Worm (Caenorhabditis elegans) whole organism, L1 larva: ENCODE results near the gene aak-1.

Source experiments
- C04F5.9 ChIP-seq: sonication (generic microtip); optimal IDR thresholded peaks from 2 replicates; lab custom pipeline; 2016; ENCODE audit warnings: missing genetic modification characterization, missing compliant biosample characterization
- C16A3.4 ChIP-seq: fragments of 150-350 bp; optimal IDR thresholded peaks from 2 replicates; lab custom pipeline; 2014; ENCODE audit warnings: missing biosample characterization, missing genetic modification characterization
- F16B12.6 ChIP-seq: fragments of 150-350 bp; optimal IDR thresholded peaks from 2 replicates; lab custom pipeline; 2014; ENCODE audit warnings: missing biosample characterization, missing genetic modification characterization
- Y116A8C.19 ChIP-seq: sonication (generic microtip); optimal IDR thresholded peaks from 2 replicates; lab custom pipeline; 2016; ENCODE audit warnings: missing compliant biosample characterization, missing genetic modification characterization, borderline replicate concordance
- blmp-1 ChIP-seq: fragments of 150-350 bp; optimal IDR thresholded peaks from 2 replicates; lab custom pipeline; 2014; ENCODE audit warnings: missing biosample characterization, missing genetic modification characterization
- ceh-82 ChIP-seq, 3 experiments: fragments of 150-350 bp in 1 of 3; sonication (generic microtip) in 2 of 3; optimal IDR thresholded peaks; 2 replicates each; lab custom pipeline; 2014 to 2017; ENCODE audit warnings: missing biosample characterization in 3 of 3, missing genetic modification characterization in 3 of 3
- ceh-90 ChIP-seq: sonication (generic microtip); optimal IDR thresholded peaks from 2 replicates; lab custom pipeline; 2016; ENCODE audit warnings: missing genetic modification characterization, missing compliant biosample characterization
- ces-1 ChIP-seq: fragments of 150-350 bp; optimal IDR thresholded peaks from 2 replicates; lab custom pipeline; 2014; ENCODE audit warnings: missing biosample characterization, missing genetic modification reagents, missing genetic modification characterization
- dpl-1 ChIP-seq, 3 experiments: fragments of 150-350 bp in 2 of 3; sonication (generic microtip) in 1 of 3; optimal IDR thresholded peaks; 2 replicates each; lab custom pipeline; 2014 to 2017; ENCODE audit warnings: missing biosample characterization in 3 of 3, missing genetic modification characterization in 3 of 3, missing genetic modification reagents in 3 of 3
- dsc-1 ChIP-seq: sonication (generic microtip); optimal IDR thresholded peaks from 2 replicates; lab custom pipeline; 2016; ENCODE audit warnings: mild to moderate bottlenecking, missing genetic modification characterization, missing compliant biosample characterization
- efl-1 ChIP-seq, 4 experiments: fragments of 150-350 bp; optimal IDR thresholded peaks in 3 of 4; peaks in 1 of 4; 1 replicate in 1 of 4; 2 replicates in 3 of 4; lab custom pipeline; 2014; ENCODE audit warnings: missing biosample characterization in 2 of 4, missing genetic modification characterization in 2 of 4, missing genetic modification reagents in 2 of 4
- efl-3 ChIP-seq: fragments of 200-800 bp; sonication (Bioruptor generic); optimal IDR thresholded peaks from 2 replicates; lab custom pipeline; 2018; ENCODE audit warnings: mild to moderate bottlenecking, missing genetic modification characterization, missing compliant biosample characterization
- elt-3 ChIP-seq, 6 experiments: fragments of 150-350 bp in 1 of 6; sonication (generic microtip); optimal IDR thresholded peaks; 2 replicates each; lab custom pipeline; 2017 to 2018; ENCODE audit warnings: missing biosample characterization in 6 of 6, missing genetic modification characterization in 6 of 6, inconsistent platforms in 1 of 6
- fkh-10 ChIP-seq: sonication (generic microtip); optimal IDR thresholded peaks from 2 replicates; lab custom pipeline; 2017; ENCODE audit warnings: missing biosample characterization, missing genetic modification reagents, missing genetic modification characterization
- fkh-4 ChIP-seq: sonication (generic microtip); optimal IDR thresholded peaks from 2 replicates; lab custom pipeline; 2016; ENCODE audit warnings: missing compliant biosample characterization, missing genetic modification characterization, borderline replicate concordance
- isw-1 ChIP-seq: fragments of 200-800 bp; sonication (Bioruptor generic); IDR thresholded peaks from 2 replicates; pipeline ENCODE4 v1.3.6; 2022; ENCODE audit warnings: missing genetic modification characterization, missing compliant biosample characterization
- lin-14 ChIP-seq: fragments of 200-800 bp; sonication (Bioruptor generic); optimal IDR thresholded peaks from 2 replicates; lab custom pipeline; 2018; ENCODE audit warnings: mild to moderate bottlenecking, missing genetic modification characterization, moderate library complexity, missing compliant biosample characterization
- lin-15B ChIP-seq: fragments of 150-350 bp; sonication (generic microtip); optimal IDR thresholded peaks from 3 replicates; lab custom pipeline; 2014; ENCODE audit warnings: missing biosample characterization, missing genetic modification characterization
- lin-35 ChIP-seq, 2 experiments: fragments of 150-350 bp; optimal IDR thresholded peaks; 2 replicates each; lab custom pipeline; 2014; ENCODE audit warnings: missing biosample characterization in 2 of 2, missing genetic modification characterization in 2 of 2, missing genetic modification reagents in 2 of 2
- lin-39 ChIP-seq: fragments of 150-350 bp; optimal IDR thresholded peaks from 2 replicates; lab custom pipeline; 2014; ENCODE audit warnings: missing biosample characterization, missing genetic modification reagents, missing genetic modification characterization
- lir-3 ChIP-seq: sonication (generic microtip); optimal IDR thresholded peaks from 2 replicates; lab custom pipeline; 2016; ENCODE audit warnings: mild to moderate bottlenecking, missing genetic modification characterization, moderate library complexity, missing compliant biosample characterization; ENCODE audit not compliant: poor library complexity
- lsy-2 ChIP-seq, 2 experiments: fragments of 150-350 bp; optimal IDR thresholded peaks; 2 replicates each; lab custom pipeline; 2014; ENCODE audit warnings: missing biosample characterization in 2 of 2, missing genetic modification characterization in 2 of 2
- mdl-1 ChIP-seq, 2 experiments: fragments of 150-350 bp; optimal IDR thresholded peaks; 2 replicates each; lab custom pipeline; 2014 to 2017; ENCODE audit warnings: missing biosample characterization in 2 of 2, missing genetic modification characterization in 2 of 2, inconsistent platforms in 1 of 2
- mep-1 ChIP-seq: fragments of 150-350 bp; optimal IDR thresholded peaks from 2 replicates; lab custom pipeline; 2014; ENCODE audit warnings: missing biosample characterization, missing genetic modification characterization
- nhr-11 ChIP-seq: fragments of 150-350 bp; optimal IDR thresholded peaks from 2 replicates; lab custom pipeline; 2014; ENCODE audit warnings: missing biosample characterization, missing genetic modification characterization
- nhr-12 ChIP-seq: sonication (generic microtip); optimal IDR thresholded peaks from 2 replicates; lab custom pipeline; 2017; ENCODE audit warnings: missing biosample characterization, missing genetic modification characterization
- nhr-19 ChIP-seq: fragments of 200-800 bp; sonication (Bioruptor generic); conservative IDR thresholded peaks from 2 replicates; pipeline ENCODE4 v1.3.6; 2022; ENCODE audit warnings: missing genetic modification characterization, missing compliant biosample characterization
- nhr-20 ChIP-seq: sonication (generic microtip); optimal IDR thresholded peaks from 2 replicates; lab custom pipeline; 2016; ENCODE audit warnings: mild to moderate bottlenecking, missing genetic modification characterization, missing compliant biosample characterization
- nhr-237 ChIP-seq: fragments of 150-350 bp; optimal IDR thresholded peaks from 2 replicates; lab custom pipeline; 2014; ENCODE audit warnings: missing biosample characterization, missing genetic modification characterization
- nhr-47 ChIP-seq: sonication (generic microtip); optimal IDR thresholded peaks from 2 replicates; lab custom pipeline; 2016; ENCODE audit warnings: mild to moderate bottlenecking, missing genetic modification characterization, moderate library complexity, missing compliant biosample characterization
- nhr-71 ChIP-seq: sonication (generic microtip); optimal IDR thresholded peaks from 2 replicates; lab custom pipeline; 2016; ENCODE audit warnings: mild to moderate bottlenecking, missing genetic modification characterization, moderate library complexity, missing compliant biosample characterization
- nhr-76 ChIP-seq: sonication (generic microtip); optimal IDR thresholded peaks from 2 replicates; lab custom pipeline; 2017; ENCODE audit warnings: missing biosample characterization, missing genetic modification characterization
- nhr-84 ChIP-seq: sonication (generic microtip); optimal IDR thresholded peaks from 2 replicates; lab custom pipeline; 2017; ENCODE audit warnings: missing biosample characterization, missing genetic modification characterization
- nhr-85 ChIP-seq: sonication (generic microtip); peaks from one replicate; lab custom pipeline; 2016; ENCODE audit warnings: missing genetic modification characterization, inconsistent platforms, missing compliant biosample characterization
- nhr-90 ChIP-seq: sonication (generic microtip); optimal IDR thresholded peaks from 2 replicates; lab custom pipeline; 2016; ENCODE audit warnings: mild to moderate bottlenecking, missing genetic modification characterization, missing compliant biosample characterization; ENCODE audit not compliant: poor library complexity
- rnt-1 ChIP-seq: sonication (generic microtip); optimal IDR thresholded peaks from 2 replicates; lab custom pipeline; 2016; ENCODE audit warnings: mild to moderate bottlenecking, missing genetic modification characterization, moderate library complexity, missing compliant biosample characterization
- skn-1 ChIP-seq: fragments of 150-350 bp; optimal IDR thresholded peaks from 2 replicates; lab custom pipeline; 2014; ENCODE audit warnings: missing biosample characterization, missing genetic modification characterization
- snpc-4 ChIP-seq: fragments of 150-350 bp; optimal IDR thresholded peaks from 2 replicates; lab custom pipeline; 2014; ENCODE audit warnings: missing biosample characterization, missing genetic modification characterization
- snu-23 ChIP-seq: sonication (generic microtip); optimal IDR thresholded peaks from 2 replicates; lab custom pipeline; 2016; ENCODE audit warnings: missing genetic modification characterization, missing compliant biosample characterization
- swsn-7 ChIP-seq: sonication (generic microtip); optimal IDR thresholded peaks from 2 replicates; lab custom pipeline; 2016; ENCODE audit warnings: missing genetic modification characterization, missing compliant biosample characterization
- tbx-2 ChIP-seq: sonication (generic microtip); optimal IDR thresholded peaks from 2 replicates; lab custom pipeline; 2016; ENCODE audit warnings: missing genetic modification characterization, missing compliant biosample characterization
- unc-130 ChIP-seq: fragments of 150-350 bp; optimal IDR thresholded peaks from 2 replicates; lab custom pipeline; 2017; ENCODE audit warnings: missing biosample characterization, missing genetic modification characterization, inconsistent platforms
- vab-15 ChIP-seq: sonication (generic microtip); optimal IDR thresholded peaks from 2 replicates; lab custom pipeline; 2017; ENCODE audit warnings: missing genotype, mild to moderate bottlenecking, missing genetic modification characterization, missing compliant biosample characterization
- xbp-1 ChIP-seq: sonication (generic microtip); optimal IDR thresholded peaks from 2 replicates; lab custom pipeline; 2016; ENCODE audit warnings: missing genetic modification characterization, missing compliant biosample characterization

The aak-1 gene

ce11 chrIII:8761040-8761654 is at the start of gene aak-1:
Gene aak-1 (minus strand): TSS chrIII:8761090.
- TF ChIP-seq blmp-1 (tag; lab: Kevin White, UChicago) (no peak), efl-1 (optimal IDR thresholded peaks at IDR 0.05; lab: Kevin White, UChicago) (no peak), efl-1 (GFP tag; optimal IDR thresholded peaks at IDR 0.05 in 1 of 2; lab: Kevin White, UChicago) (peak in 1 of 2 experiments; percentile 86), fkh-4 (tag; lab: Kevin White, UChicago) (peak; percentile 7), nhr-11 (tag; lab: Kevin White, UChicago) (no peak), ceh-90 (tag; lab: Kevin White, UChicago) (no peak), dsc-1 (peak; percentile 66), nhr-12 (tag; lab: Kevin White, UChicago) (no peak)

ce11 chrIII:8809245-8809971 is 48.5 kb upstream of the aak-1 start, which contains the start of gene prx-19:
Gene prx-19 (minus strand): TSS chrIII:8809295.
- TF ChIP-seq nhr-47 (tag; lab: Kevin White, UChicago): peak; percentile 54
- TF ChIP-seq C16A3.4 (tag; lab: Kevin White, UChicago): peak; percentile 60
- peak; percentile 45 for TF ChIP-seq dsc-1
- peak; percentile 11 for TF ChIP-seq lin-39 (tag; lab: Kevin White, UChicago)
- TF ChIP-seq C04F5.9 (tag; lab: Kevin White, UChicago): no peak
- TF ChIP-seq mep-1 (tag; lab: Kevin White, UChicago): peak; percentile 66
- no peak for TF ChIP-seq lir-3 (tag; lab: Kevin White, UChicago)
- TF ChIP-seq snpc-4 (tag; lab: Kevin White, UChicago): peak; percentile 22
- no peak for TF ChIP-seq nhr-84 (tag; lab: Kevin White, UChicago)
- TF ChIP-seq lin-14 (GFP tag; lab: Kevin White, UChicago): peak; percentile 32
- TF ChIP-seq fkh-10 (GFP tag; lab: Kevin White, UChicago): no peak
- no peak for TF ChIP-seq nhr-237 (tag; lab: Kevin White, UChicago)
- TF ChIP-seq vab-15 (tag; lab: Kevin White, UChicago): no peak
- TF ChIP-seq snu-23 (GFP tag; lab: Kevin White, UChicago): peak; percentile 59
- peak; percentile 47 to 79 for TF ChIP-seq lsy-2 (tag; optimal IDR thresholded peaks at IDR 0.05; lab: Kevin White, UChicago)
- TF ChIP-seq F16B12.6 (tag; lab: Kevin White, UChicago): peak; percentile 44
- TF ChIP-seq elt-3 (tag; optimal IDR thresholded peaks at IDR 0.05; lab: Kevin White, UChicago): peak in 1 of 6 experiments; percentile 45
- no peak for TF ChIP-seq Y116A8C.19 (tag; lab: Kevin White, UChicago)
- peak; percentile 90 to 95 for TF ChIP-seq efl-1 (optimal IDR thresholded peaks at IDR 0.05; lab: Kevin White, UChicago)
- TF ChIP-seq efl-1 (GFP tag; optimal IDR thresholded peaks at IDR 0.05 in 1 of 2; lab: Kevin White, UChicago): peak; percentile 95 to 100
- 0 out of 2 replicates have a peak, but pooled peaks have one; percentile 8 for TF ChIP-seq isw-1 (GFP tag; lab: Robert Waterston, UW)
- peak; percentile 39 for TF ChIP-seq swsn-7 (tag; lab: Kevin White, UChicago)
- no peak for TF ChIP-seq nhr-76
- peak; percentile 49 for TF ChIP-seq tbx-2 (tag; lab: Kevin White, UChicago)
- peak; percentile 41 for TF ChIP-seq nhr-19
- peak; percentile 38 for TF ChIP-seq xbp-1
- TF ChIP-seq skn-1 (tag; lab: Kevin White, UChicago): peak; percentile 68
- TF ChIP-seq lin-35 (GFP tag; optimal IDR thresholded peaks at IDR 0.05; lab: Kevin White, UChicago): peak; percentile 94 to 98
- no peak for TF ChIP-seq efl-3
- peak; percentile 68 for TF ChIP-seq nhr-20
- TF ChIP-seq ces-1 (GFP tag; lab: Kevin White, UChicago): no peak
- peak; percentile 47 for TF ChIP-seq nhr-90 (tag; lab: Kevin White, UChicago)
- peak; percentile 58 for TF ChIP-seq nhr-71 (tag; lab: Kevin White, UChicago)
- peak; percentile 54 for TF ChIP-seq blmp-1 (tag; lab: Kevin White, UChicago)
- TF ChIP-seq nhr-85 (tag; lab: Kevin White, UChicago): peak; percentile 38
- peak; percentile 57 for TF ChIP-seq rnt-1 (tag; lab: Kevin White, UChicago)
- TF ChIP-seq unc-130 (tag; lab: Kevin White, UChicago): peak; percentile 21
- TF ChIP-seq mdl-1 (tag; optimal IDR thresholded peaks at IDR 0.05; lab: Kevin White, UChicago): peak in 1 of 2 experiments; percentile 38
- peak; percentile 90 to 94 (median 93) for TF ChIP-seq dpl-1 (GFP tag; optimal IDR thresholded peaks at IDR 0.05; lab: Kevin White, UChicago)
- TF ChIP-seq ceh-82 (tag; optimal IDR thresholded peaks at IDR 0.05; lab: Kevin White, UChicago): peak in 2 of 3 experiments; percentile 36 to 67
- peak; percentile 46 for TF ChIP-seq lin-15B (tag; lab: Kevin White, UChicago)
- TF ChIP-seq, all 84 proteins: peak for 30
